Fruit fly (Drosophila melanogaster) Kc167 (cell line): ENCODE data around the gene CG12684.

ENCODE experiments used
- Myc ChIP-seq: fragments of >200 bp; optimal IDR thresholded peaks from 2 replicates; lab custom pipeline; 2017; ENCODE audit warnings: missing external identifiers
- Sin3A ChIP-seq: fragments of >200 bp; optimal IDR thresholded peaks from 2 replicates; lab custom pipeline; 2018; ENCODE audit warnings: missing external identifiers
- h ChIP-seq: fragments of >200 bp; optimal IDR thresholded peaks from 3 replicates; lab custom pipeline; 2018; ENCODE audit warnings: missing external identifiers
- insv ChIP-seq: fragments of >200 bp; optimal IDR thresholded peaks from 3 replicates; lab custom pipeline; 2018; ENCODE audit warnings: missing external identifiers
- psq ChIP-seq: fragments of >200 bp; optimal IDR thresholded peaks from 2 replicates; lab custom pipeline; 2017; ENCODE audit warnings: missing external identifiers
- ttk ChIP-seq: sonication (Bioruptor generic); optimal IDR thresholded peaks from 2 replicates; lab custom pipeline; 2017; ENCODE audit warnings: missing external identifiers

DNA sequence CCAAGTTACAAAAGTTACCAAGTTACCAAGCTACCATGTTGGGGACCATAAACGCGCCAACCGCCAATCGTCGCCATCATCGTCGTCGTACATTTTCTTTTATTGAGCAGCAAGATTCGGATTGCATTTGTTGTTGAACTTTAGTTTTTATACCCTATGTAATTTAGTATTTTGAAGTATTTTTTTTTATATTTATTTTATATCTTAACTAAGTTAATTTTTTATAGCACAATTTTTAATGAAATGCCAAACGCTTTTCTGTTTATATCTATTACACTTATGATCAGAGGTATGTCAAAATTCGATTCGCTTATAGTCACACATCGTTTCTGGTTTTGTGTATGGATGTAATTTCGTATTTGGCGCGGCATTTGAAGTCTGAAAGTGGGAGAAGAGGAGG, 10.7 kb upstream of the CG12684 start:
- TF ChIP-seq insv (lab: Kevin White, UChicago), result no peak
- no peak for TF ChIP-seq Sin3A (lab: Kevin White, UChicago)
- TF ChIP-seq h, result no peak
- no peak for TF ChIP-seq Myc
- TF ChIP-seq ttk (lab: Kevin White, UChicago), result no peak
- TF ChIP-seq psq (lab: Kevin White, UChicago), result no peak
